Fruit fly (Drosophila melanogaster) whole organism, embryonic: ENCODE measurements around the gene FIG4.
A peak's percentile ranks its signal among the peaks of the same experiment; 100 is the strongest.

Experiments used
- Atf6 ChIP-seq: fragments of 200-800 bp; sonication (Bioruptor generic); IDR thresholded peaks from 2 replicates; pipeline ENCODE4 v1.3.6; 2022; ENCODE audit warnings: missing biosample characterization, missing genetic modification characterization
- Bgb ChIP-seq: fragments of 200-800 bp; sonication (Bioruptor generic); IDR thresholded peaks from 2 replicates; pipeline ENCODE4 v1.3.6; 2022; ENCODE audit warnings: missing biosample characterization, missing genetic modification characterization; ENCODE audit not compliant: partially characterized antibody
- CG10147 ChIP-seq: fragments of 200-800 bp; sonication (Bioruptor generic); optimal IDR thresholded peaks from 2 replicates; lab custom pipeline; 2019; ENCODE audit warnings: missing biosample characterization, mild to moderate bottlenecking, missing genetic modification characterization, moderate library complexity
- CG10565 ChIP-seq: fragments of 200-800 bp; sonication (Bioruptor generic); optimal IDR thresholded peaks from 3 replicates; lab custom pipeline; 2016; ENCODE audit warnings: missing biosample characterization, mild to moderate bottlenecking, missing genetic modification characterization
- CG11695 ChIP-seq: fragments of 200-800 bp; sonication (Bioruptor generic); IDR thresholded peaks from 3 replicates; pipeline ENCODE4 v1.3.6; 2022; ENCODE audit warnings: missing biosample characterization, missing genetic modification characterization
- CG11723 ChIP-seq: fragments of 200-800 bp; sonication (Bioruptor generic); optimal IDR thresholded peaks from 2 replicates; lab custom pipeline; 2017; ENCODE audit warnings: missing biosample characterization, mild to moderate bottlenecking, missing genetic modification characterization
- CG13424 ChIP-seq: fragments of 200-800 bp; sonication (Bioruptor generic); optimal IDR thresholded peaks from 2 replicates; lab custom pipeline; 2019; ENCODE audit warnings: missing biosample characterization, mild to moderate bottlenecking, missing genetic modification characterization, moderate library complexity
- CG15073 ChIP-seq: fragments of 200-800 bp; sonication (Bioruptor generic); optimal IDR thresholded peaks from 2 replicates; lab custom pipeline; 2016; ENCODE audit warnings: missing biosample characterization, missing genetic modification characterization
- CG16813 ChIP-seq: fragments of 200-800 bp; sonication (Bioruptor generic); IDR thresholded peaks from 3 replicates; pipeline ENCODE4 v1.3.6; 2022; ENCODE audit warnings: missing biosample characterization, missing genetic modification characterization; ENCODE audit not compliant: partially characterized antibody
- CG17186 ChIP-seq: fragments of 200-800 bp; sonication (Bioruptor generic); optimal IDR thresholded peaks from 3 replicates; lab custom pipeline; 2017; ENCODE audit warnings: missing biosample characterization, missing genetic modification reagents, missing genetic modification characterization
- CG17328 ChIP-seq: fragments of 200-800 bp; sonication (Bioruptor generic); IDR thresholded peaks from 2 replicates; pipeline ENCODE4 v1.3.6; 2022; ENCODE audit warnings: missing biosample characterization, missing genetic modification characterization
- CG17568 ChIP-seq: fragments of 200-800 bp; sonication (Bioruptor generic); optimal IDR thresholded peaks from 2 replicates; lab custom pipeline; 2018; ENCODE audit warnings: missing biosample characterization, mild to moderate bottlenecking, missing genetic modification characterization, moderate library complexity
- CG18476 ChIP-seq: fragments of 200-800 bp; sonication (Bioruptor generic); optimal IDR thresholded peaks from 2 replicates; lab custom pipeline; 2016; ENCODE audit warnings: missing biosample characterization, mild to moderate bottlenecking, missing genetic modification characterization
- CG2678 ChIP-seq: fragments of 200-800 bp; sonication (Bioruptor generic); optimal IDR thresholded peaks from 3 replicates; lab custom pipeline; 2019; ENCODE audit warnings: missing biosample characterization, mild to moderate bottlenecking, missing genetic modification characterization, moderate library complexity
- CG33557 ChIP-seq: fragments of 200-800 bp; sonication (Bioruptor generic); optimal IDR thresholded peaks from 2 replicates; lab custom pipeline; 2019; ENCODE audit warnings: missing biosample characterization, mild to moderate bottlenecking, missing genetic modification characterization, moderate library complexity
- CG3847 ChIP-seq: fragments of 200-800 bp; sonication (Bioruptor generic); IDR thresholded peaks from 2 replicates; pipeline ENCODE4 v1.3.6; 2022; ENCODE audit warnings: missing biosample characterization, missing genetic modification characterization
- CG4707 ChIP-seq: fragments of 200-800 bp; sonication (Bioruptor generic); optimal IDR thresholded peaks from 2 replicates; lab custom pipeline; 2018; ENCODE audit warnings: missing biosample characterization, mild to moderate bottlenecking, missing genetic modification characterization, moderate library complexity
- CG6272 ChIP-seq: fragments of 200-800 bp; sonication (Bioruptor generic); IDR thresholded peaks from 2 replicates; pipeline ENCODE4 v1.3.6; 2022; ENCODE audit warnings: missing biosample characterization, missing genetic modification characterization
- CG6791 ChIP-seq: fragments of 200-800 bp; sonication (Bioruptor generic); IDR thresholded peaks from 3 replicates; pipeline ENCODE4 v1.3.6; 2022; ENCODE audit warnings: missing biosample characterization, missing genetic modification characterization; ENCODE audit not compliant: partially characterized antibody
- CG7271 ChIP-seq: fragments of 200-800 bp; sonication (Bioruptor generic); optimal IDR thresholded peaks from 2 replicates; lab custom pipeline; 2018; ENCODE audit warnings: missing biosample characterization, mild to moderate bottlenecking, missing genetic modification characterization, moderate library complexity
- CG7963 ChIP-seq: fragments of 200-800 bp; sonication (Bioruptor generic); IDR thresholded peaks from 3 replicates; pipeline ENCODE4 v1.3.6; 2022; ENCODE audit warnings: missing biosample characterization, missing genetic modification characterization; ENCODE audit not compliant: partially characterized antibody
- CHES-1-like ChIP-seq: fragments of 200-800 bp; sonication (Bioruptor generic); optimal IDR thresholded peaks from 2 replicates; lab custom pipeline; 2016; ENCODE audit warnings: missing biosample characterization, missing genetic modification characterization
- CrebB ChIP-seq: fragments of 200-800 bp; sonication (Bioruptor generic); optimal IDR thresholded peaks from 3 replicates; lab custom pipeline; 2018; ENCODE audit warnings: missing biosample characterization, mild to moderate bottlenecking, missing genetic modification characterization
- Dip2 ChIP-seq: fragments of 200-800 bp; sonication (Bioruptor generic); IDR thresholded peaks from 2 replicates; pipeline ENCODE4 v1.3.6; 2022; ENCODE audit warnings: missing biosample characterization, missing genetic modification characterization
- HLH3B ChIP-seq: fragments of 200-800 bp; sonication (Bioruptor generic); IDR thresholded peaks from 2 replicates; pipeline ENCODE4 v1.3.6; 2022; ENCODE audit warnings: missing biosample characterization, missing genetic modification characterization
- Lpt ChIP-seq: fragments of >200 bp; optimal IDR thresholded peaks from 2 replicates; lab custom pipeline; 2018; ENCODE audit warnings: missing biosample characterization, missing genetic modification characterization
- MTF-1 ChIP-seq: fragments of 200-800 bp; sonication (Bioruptor generic); optimal IDR thresholded peaks from 2 replicates; lab custom pipeline; 2018; ENCODE audit warnings: missing biosample characterization, mild to moderate bottlenecking, missing genetic modification characterization, borderline replicate concordance
- NC2α ChIP-seq: fragments of 200-800 bp; sonication (Bioruptor generic); optimal IDR thresholded peaks from 2 replicates; lab custom pipeline; 2016; ENCODE audit warnings: missing biosample characterization, missing genetic modification characterization
- Nf-YB ChIP-seq: fragments of 200-800 bp; sonication (Bioruptor generic); optimal IDR thresholded peaks from 3 replicates; lab custom pipeline; 2019; ENCODE audit warnings: missing biosample characterization, mild to moderate bottlenecking, missing genetic modification characterization, moderate library complexity
- Rx ChIP-seq: fragments of 200-800 bp; sonication (Bioruptor generic); IDR thresholded peaks from 2 replicates; pipeline ENCODE4 v1.3.6; 2022; ENCODE audit warnings: missing biosample characterization, missing genetic modification characterization
- Spps ChIP-seq: fragments of 200-800 bp; sonication (Bioruptor generic); optimal IDR thresholded peaks from 2 replicates; lab custom pipeline; 2018; ENCODE audit warnings: missing biosample characterization, mild to moderate bottlenecking, missing genetic modification characterization
- Sry-β ChIP-seq: fragments of 200-800 bp; sonication (Bioruptor generic); optimal IDR thresholded peaks from 2 replicates; lab custom pipeline; 2018; ENCODE audit warnings: missing biosample characterization, mild to moderate bottlenecking, missing genetic modification characterization, moderate library complexity
- Stat92E ChIP-seq, 3 experiments: fragments of >200 bp in 2 of 3; fragments of 200-800 bp in 1 of 3; sonication (Bioruptor generic) in 1 of 3; optimal IDR thresholded peaks; 2 replicates each; lab custom pipeline; 2017 to 2019; ENCODE audit warnings: missing biosample characterization in 3 of 3, missing genetic modification characterization in 3 of 3, mild to moderate bottlenecking in 1 of 3, moderate library complexity in 1 of 3
- croc ChIP-seq: fragments of 200-800 bp; sonication (Bioruptor generic); conservative IDR thresholded peaks from 3 replicates; pipeline ENCODE4 v1.3.6; 2022; ENCODE audit warnings: missing biosample characterization, missing genetic modification characterization
- dimm ChIP-seq: fragments of 200-800 bp; sonication (Bioruptor generic); IDR thresholded peaks from 2 replicates; pipeline ENCODE4 v1.3.6; 2022; ENCODE audit warnings: missing biosample characterization, missing genetic modification characterization
- emc ChIP-seq: fragments of 200-800 bp; sonication (Bioruptor generic); optimal IDR thresholded peaks from 2 replicates; lab custom pipeline; 2016; ENCODE audit warnings: missing biosample characterization, missing genetic modification characterization
- grn ChIP-seq: fragments of 200-800 bp; sonication (Bioruptor generic); optimal IDR thresholded peaks from 3 replicates; lab custom pipeline; 2017; ENCODE audit warnings: missing biosample characterization, missing genetic modification characterization
- hb ChIP-seq: fragments of 200-800 bp; sonication (Bioruptor generic); IDR thresholded peaks from 3 replicates; pipeline ENCODE4 v1.3.6; 2022; ENCODE audit warnings: missing biosample characterization, missing genetic modification characterization; ENCODE audit not compliant: partially characterized antibody
- inv ChIP-seq: fragments of 200-800 bp; sonication (Bioruptor generic); IDR thresholded peaks from 2 replicates; pipeline ENCODE4 v1.3.6; 2022; ENCODE audit warnings: missing biosample characterization, missing genetic modification characterization; ENCODE audit not compliant: partially characterized antibody
- jigr1 ChIP-seq: fragments of 200-800 bp; sonication (Bioruptor generic); IDR thresholded peaks from 3 replicates; pipeline ENCODE4 v1.3.6; 2022; ENCODE audit warnings: missing biosample characterization, missing genetic modification characterization
- knrl ChIP-seq: fragments of 200-800 bp; sonication (Bioruptor generic); IDR thresholded peaks from 3 replicates; pipeline ENCODE4 v1.3.6; 2022; ENCODE audit warnings: missing biosample characterization, missing genetic modification characterization; ENCODE audit not compliant: partially characterized antibody
- lilli ChIP-seq: fragments of 200-800 bp; sonication (Bioruptor generic); optimal IDR thresholded peaks from 3 replicates; lab custom pipeline; 2016; ENCODE audit warnings: missing biosample characterization, missing genetic modification characterization
- lmd ChIP-seq: fragments of 200-800 bp; sonication (Bioruptor generic); IDR thresholded peaks from 2 replicates; pipeline ENCODE4 v1.3.6; 2022; ENCODE audit warnings: missing biosample characterization, missing genetic modification characterization
- org-1 ChIP-seq: fragments of 200-800 bp; sonication (Bioruptor generic); optimal IDR thresholded peaks from 2 replicates; lab custom pipeline; 2017; ENCODE audit warnings: missing biosample characterization, missing genetic modification characterization
- pros ChIP-seq: fragments of 200-800 bp; sonication (Bioruptor generic); optimal IDR thresholded peaks from 3 replicates; lab custom pipeline; 2019; ENCODE audit warnings: missing biosample characterization, mild to moderate bottlenecking, missing genetic modification characterization, moderate library complexity
- ranshi ChIP-seq: fragments of 200-800 bp; sonication (Bioruptor generic); IDR thresholded peaks from 2 replicates; pipeline ENCODE4 v1.3.6; 2022; ENCODE audit warnings: missing biosample characterization, missing genetic modification characterization
- salm ChIP-seq: fragments of 200-800 bp; sonication (Bioruptor generic); optimal IDR thresholded peaks from 2 replicates; lab custom pipeline; 2018; ENCODE audit warnings: missing biosample characterization, mild to moderate bottlenecking, missing genetic modification characterization
- sima ChIP-seq: fragments of 200-800 bp; sonication (Bioruptor generic); optimal IDR thresholded peaks from 2 replicates; lab custom pipeline; 2016; ENCODE audit warnings: missing biosample characterization, missing genetic modification characterization
- slou ChIP-seq: fragments of 200-800 bp; sonication (Bioruptor generic); optimal IDR thresholded peaks from 3 replicates; lab custom pipeline; 2016; ENCODE audit warnings: missing biosample characterization, missing genetic modification characterization
- tin ChIP-seq: fragments of 200-800 bp; sonication (Bioruptor generic); optimal IDR thresholded peaks from 3 replicates; lab custom pipeline; 2016; ENCODE audit warnings: missing biosample characterization, missing genetic modification characterization
- tna ChIP-seq: fragments of 200-800 bp; sonication (Bioruptor generic); IDR thresholded peaks from 2 replicates; pipeline ENCODE4 v1.3.6; 2022; ENCODE audit warnings: missing biosample characterization, missing genetic modification characterization; ENCODE audit not compliant: partially characterized antibody

The FIG4 gene

DNA sequence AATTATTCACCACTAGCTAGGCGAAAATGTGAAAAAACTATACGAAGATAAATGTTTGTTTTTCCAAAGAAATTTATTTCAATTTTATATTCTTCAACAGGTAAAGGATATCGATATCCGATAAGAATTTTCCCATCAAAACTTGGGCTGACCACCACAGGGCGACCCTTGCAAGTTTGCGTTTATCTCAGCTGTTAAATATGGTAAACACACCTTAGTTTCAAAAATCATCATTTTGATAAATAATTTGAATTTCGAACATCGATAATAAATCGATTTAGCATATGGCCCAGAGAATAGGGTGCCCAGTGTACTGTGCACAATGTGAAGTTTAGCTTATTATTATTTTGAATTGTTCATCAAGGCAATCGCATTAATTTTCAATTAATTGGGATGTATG lies 1.7 kb upstream of the FIG4 start, which contains the start of the genes CG15443 and Paris (continued):
- no peak for TF ChIP-seq CHES-1-like
- TF ChIP-seq dimm, result no peak
- peak; percentile 2 for TF ChIP-seq Sry-β (GFP tag; lab: Kevin White, UChicago)
- TF ChIP-seq emc, result no peak
- no peak for TF ChIP-seq CG15073
- peak; percentile 96 for TF ChIP-seq CG6791 (GFP tag; lab: Robert Waterston, UW)
- TF ChIP-seq org-1 (GFP tag; lab: Kevin White, UChicago), result no peak
- TF ChIP-seq Spps (tag; lab: Kevin White, UChicago), result no peak
- no peak for TF ChIP-seq Lpt (GFP tag; lab: Kevin White, UChicago)
- peak; percentile 6 for TF ChIP-seq CG13424 (tag; lab: Kevin White, UChicago)
- no peak for TF ChIP-seq ranshi (GFP tag; lab: Robert Waterston, UW)
- no peak for TF ChIP-seq croc
- peak; percentile 86 for TF ChIP-seq Bgb (GFP tag; lab: Robert Waterston, UW)
- peak; percentile 7 for TF ChIP-seq MTF-1 (GFP tag; lab: Kevin White, UChicago)
- TF ChIP-seq CG7963, result peak; percentile 90
- TF ChIP-seq pros (GFP tag; lab: Kevin White, UChicago), result no peak
- TF ChIP-seq Atf6 (GFP tag; lab: Robert Waterston, UW), result no peak
- no peak for TF ChIP-seq CG10147
- TF ChIP-seq CG6272, result no peak
- TF ChIP-seq tin (GFP tag; lab: Kevin White, UChicago), result no peak
- TF ChIP-seq lilli (GFP tag; lab: Kevin White, UChicago), result no peak
- no peak for TF ChIP-seq CG2678 (tag; lab: Kevin White, UChicago)
- TF ChIP-seq Rx, result no peak
- TF ChIP-seq Dip2 (GFP tag; lab: Robert Waterston, UW), result no peak
- TF ChIP-seq lmd (GFP tag; lab: Robert Waterston, UW), result no peak
- TF ChIP-seq CG17186 (GFP tag; lab: Kevin White, UChicago), result peak; percentile 61
- no peak for TF ChIP-seq CG7271 (tag; lab: Kevin White, UChicago)
- no peak for TF ChIP-seq Nf-YB (GFP tag; lab: Kevin White, UChicago)
- no peak for TF ChIP-seq salm
- no peak for TF ChIP-seq sima
- TF ChIP-seq inv, result peak; percentile 73
- no peak for TF ChIP-seq Stat92E (GFP tag; optimal IDR thresholded peaks at IDR 0.05; lab: Kevin White, UChicago)
- peak; percentile 77 for TF ChIP-seq CG16813 (GFP tag; lab: Robert Waterston, UW)
- no peak for TF ChIP-seq CG17328 (GFP tag; lab: Robert Waterston, UW)
- TF ChIP-seq CG33557 (GFP tag; lab: Kevin White, UChicago), result peak; percentile 35
- peak; percentile 100 for TF ChIP-seq tna (GFP tag; lab: Robert Waterston, UW)
- TF ChIP-seq CrebB (tag; lab: Kevin White, UChicago), result no peak
- no peak for TF ChIP-seq CG18476 (GFP tag; lab: Kevin White, UChicago)
- TF ChIP-seq hb (GFP tag; lab: Robert Waterston, UW), result peak; percentile 99
- no peak for TF ChIP-seq CG3847 (GFP tag; lab: Robert Waterston, UW)
- no peak for TF ChIP-seq CG11695 (GFP tag; lab: Robert Waterston, UW)
- TF ChIP-seq knrl (GFP tag; lab: Robert Waterston, UW), result peak; percentile 68; the same call in 2 of the 3 replicates
- no peak for TF ChIP-seq CG17568 (GFP tag; lab: Kevin White, UChicago)
- TF ChIP-seq HLH3B (GFP tag; lab: Robert Waterston, UW), result no peak
- TF ChIP-seq grn (GFP tag; lab: Kevin White, UChicago), result no peak
- no peak for TF ChIP-seq CG10565 (GFP tag; lab: Kevin White, UChicago)
- no peak for TF ChIP-seq CG4707 (GFP tag; lab: Kevin White, UChicago)
- no peak for TF ChIP-seq NC2α (GFP tag; lab: Kevin White, UChicago)
- no peak for TF ChIP-seq slou (GFP tag; lab: Kevin White, UChicago)
- TF ChIP-seq CG11723 (GFP tag; lab: Kevin White, UChicago), result no peak
- TF ChIP-seq jigr1 (GFP tag; lab: Robert Waterston, UW), result no peak
